Fruit fly (Drosophila melanogaster) whole organism, prepupa: ENCODE results near the gene COX7AL2.

Source experiments
- Blimp-1 ChIP-seq: fragments of 200-800 bp; sonication (Bioruptor generic); optimal IDR thresholded peaks from 3 replicates; lab custom pipeline; 2017; ENCODE audit warnings: missing biosample characterization, missing genetic modification characterization, mild to moderate bottlenecking, moderate library complexity, missing genetic modification reagents
- CG10631 ChIP-seq: fragments of 200-800 bp; sonication (Bioruptor generic); optimal IDR thresholded peaks from 2 replicates; lab custom pipeline; 2016; ENCODE audit warnings: missing biosample characterization, missing genetic modification characterization
- CG10669 ChIP-seq: fragments of 200-800 bp; sonication (Bioruptor generic); optimal IDR thresholded peaks from 3 replicates; lab custom pipeline; 2018; ENCODE audit warnings: missing biosample characterization, mild to moderate bottlenecking, missing genetic modification characterization, moderate library complexity
- CG11762 ChIP-seq: fragments of 200-800 bp; sonication (Bioruptor generic); optimal IDR thresholded peaks from 3 replicates; lab custom pipeline; 2016; ENCODE audit warnings: missing biosample characterization, missing genetic modification characterization; ENCODE audit not compliant: insufficient read depth
- CG15336 ChIP-seq: fragments of 200-800 bp; sonication (Bioruptor generic); IDR thresholded peaks from 2 replicates; pipeline ENCODE4 v1.3.6; 2022; ENCODE audit warnings: missing biosample characterization, missing genetic modification characterization
- CG1621 ChIP-seq: fragments of 200-800 bp; sonication (Bioruptor generic); optimal IDR thresholded peaks from 3 replicates; lab custom pipeline; 2018; ENCODE audit warnings: missing biosample characterization, mild to moderate bottlenecking, missing genetic modification characterization
- CG16779 ChIP-seq: fragments of 200-800 bp; sonication (Bioruptor generic); optimal IDR thresholded peaks from 3 replicates; lab custom pipeline; 2017; ENCODE audit warnings: missing biosample characterization, mild to moderate bottlenecking, missing genetic modification characterization
- CG3032 ChIP-seq: fragments of 200-800 bp; optimal IDR thresholded peaks from 2 replicates; lab custom pipeline; 2019; ENCODE audit warnings: missing biosample characterization, mild to moderate bottlenecking, missing genetic modification characterization, moderate library complexity
- CG31627 ChIP-seq: fragments of 200-800 bp; sonication (Bioruptor generic); optimal IDR thresholded peaks from 3 replicates; lab custom pipeline; 2016; ENCODE audit warnings: missing biosample characterization, missing genetic modification characterization
- CG32006 ChIP-seq: fragments of 200-800 bp; sonication (Bioruptor generic); optimal IDR thresholded peaks from 3 replicates; lab custom pipeline; 2017; ENCODE audit warnings: missing biosample characterization, mild to moderate bottlenecking, missing genetic modification characterization
- CG3919 ChIP-seq: fragments of 200-800 bp; sonication (Bioruptor generic); optimal IDR thresholded peaks from 3 replicates; lab custom pipeline; 2016; ENCODE audit warnings: missing biosample characterization, missing genetic modification characterization
- CG6276 ChIP-seq: fragments of 200-800 bp; sonication (Bioruptor generic); optimal IDR thresholded peaks from 2 replicates; lab custom pipeline; 2017; ENCODE audit warnings: missing biosample characterization, mild to moderate bottlenecking, missing genetic modification characterization
- CG6854 ChIP-seq: fragments of 200-800 bp; sonication (Bioruptor generic); optimal IDR thresholded peaks from 2 replicates; lab custom pipeline; 2017; ENCODE audit warnings: missing biosample characterization, mild to moderate bottlenecking, missing genetic modification characterization
- CG7368 ChIP-seq: fragments of 200-800 bp; sonication (Bioruptor generic); optimal IDR thresholded peaks from 3 replicates; lab custom pipeline; 2016; ENCODE audit warnings: missing biosample characterization, missing genetic modification characterization
- CG8119 ChIP-seq: fragments of 200-800 bp; sonication (Bioruptor generic); IDR thresholded peaks from 3 replicates; pipeline ENCODE4 v1.3.6; 2022; ENCODE audit warnings: missing biosample characterization, missing genetic modification characterization
- CG8319 ChIP-seq: fragments of 200-800 bp; sonication (Bioruptor generic); optimal IDR thresholded peaks from 3 replicates; lab custom pipeline; 2016; ENCODE audit warnings: missing biosample characterization, missing genetic modification characterization
- CG8632 ChIP-seq: fragments of 200-800 bp; sonication (Bioruptor generic); optimal IDR thresholded peaks from 3 replicates; lab custom pipeline; 2016; ENCODE audit warnings: missing biosample characterization, missing genetic modification characterization
- CG9139 ChIP-seq: fragments of 200-800 bp; sonication (Bioruptor generic); optimal IDR thresholded peaks from 3 replicates; lab custom pipeline; 2017; ENCODE audit warnings: missing biosample characterization, mild to moderate bottlenecking, missing genetic modification characterization
- Eip75B ChIP-seq: fragments of 200-800 bp; sonication (Bioruptor generic); optimal IDR thresholded peaks from 3 replicates; lab custom pipeline; 2016; ENCODE audit warnings: missing biosample characterization, missing genetic modification characterization
- Eip78C ChIP-seq: fragments of 200-800 bp; sonication (Bioruptor generic); peaks from one replicate; lab custom pipeline; 2016; ENCODE audit warnings: missing biosample characterization, missing genetic modification characterization
- Eip93F ChIP-seq: fragments of 200-800 bp; sonication (Bioruptor generic); optimal IDR thresholded peaks from 2 replicates; lab custom pipeline; 2016; ENCODE audit warnings: missing biosample characterization, mild to moderate bottlenecking, missing genetic modification characterization
- Ets96B ChIP-seq: fragments of 200-800 bp; optimal IDR thresholded peaks from 2 replicates; lab custom pipeline; 2019; ENCODE audit warnings: missing biosample characterization, mild to moderate bottlenecking, missing genetic modification characterization, moderate library complexity
- Hr38 ChIP-seq: sonication (Bioruptor generic); optimal IDR thresholded peaks from 2 replicates; lab custom pipeline; 2016; ENCODE audit warnings: missing biosample characterization, missing genetic modification characterization
- Hr39 ChIP-seq: fragments of 200-800 bp; sonication (Bioruptor generic); optimal IDR thresholded peaks from 2 replicates; lab custom pipeline; 2016; ENCODE audit warnings: missing biosample characterization, missing genetic modification characterization
- Hr4 ChIP-seq: fragments of 200-800 bp; sonication (Bioruptor generic); optimal IDR thresholded peaks from 3 replicates; lab custom pipeline; 2016; ENCODE audit warnings: missing biosample characterization, missing genetic modification characterization
- Lpt ChIP-seq: fragments of 200-800 bp; sonication (Bioruptor generic); optimal IDR thresholded peaks from 3 replicates; lab custom pipeline; 2016; ENCODE audit warnings: missing biosample characterization, missing genetic modification characterization
- OdsH ChIP-seq: fragments of 200-800 bp; sonication (Bioruptor generic); optimal IDR thresholded peaks from 3 replicates; lab custom pipeline; 2016; ENCODE audit warnings: missing biosample characterization, missing genetic modification characterization
- Smox ChIP-seq: fragments of 200-800 bp; sonication (Bioruptor generic); optimal IDR thresholded peaks from 3 replicates; lab custom pipeline; 2016; ENCODE audit warnings: missing biosample characterization, missing genetic modification characterization
- Sox102F ChIP-seq: fragments of 200-800 bp; sonication (Bioruptor generic); optimal IDR thresholded peaks from 2 replicates; lab custom pipeline; 2016; ENCODE audit warnings: missing biosample characterization, mild to moderate bottlenecking, missing genetic modification characterization
- Sox15 ChIP-seq: fragments of 200-800 bp; sonication (Bioruptor generic); optimal IDR thresholded peaks from 3 replicates; lab custom pipeline; 2016; ENCODE audit warnings: missing biosample characterization, missing genetic modification characterization
- achi ChIP-seq: fragments of 200-800 bp; sonication (Bioruptor generic); optimal IDR thresholded peaks from 3 replicates; lab custom pipeline; 2016; ENCODE audit warnings: missing biosample characterization, missing genetic modification characterization
- acj6 ChIP-seq: fragments of 200-800 bp; sonication (Bioruptor generic); optimal IDR thresholded peaks from 3 replicates; lab custom pipeline; 2016; ENCODE audit warnings: missing biosample characterization, missing genetic modification characterization
- cyc ChIP-seq: fragments of 200-800 bp; sonication (Bioruptor generic); optimal IDR thresholded peaks from 3 replicates; lab custom pipeline; 2016; ENCODE audit warnings: missing biosample characterization, missing genetic modification characterization
- dac ChIP-seq: fragments of 200-800 bp; sonication (Bioruptor generic); optimal IDR thresholded peaks from 2 replicates; lab custom pipeline; 2017; ENCODE audit warnings: missing biosample characterization, mild to moderate bottlenecking, missing genetic modification characterization
- dsx ChIP-seq: fragments of 200-800 bp; optimal IDR thresholded peaks from 3 replicates; lab custom pipeline; 2019; ENCODE audit warnings: missing biosample characterization, mild to moderate bottlenecking, missing genetic modification characterization, moderate library complexity; ENCODE audit not compliant: poor library complexity, severe bottlenecking
- eg ChIP-seq: fragments of 200-800 bp; sonication (Bioruptor generic); IDR thresholded peaks from 3 replicates; pipeline ENCODE4 v1.3.6; 2022; ENCODE audit warnings: missing biosample characterization, missing genetic modification characterization
- esn ChIP-seq: fragments of 200-800 bp; sonication (Bioruptor generic); optimal IDR thresholded peaks from 2 replicates; lab custom pipeline; 2016; ENCODE audit warnings: missing biosample characterization, mild to moderate bottlenecking, missing genetic modification characterization, moderate library complexity
- fd59A ChIP-seq: fragments of 200-800 bp; sonication (Bioruptor generic); optimal IDR thresholded peaks from 2 replicates; lab custom pipeline; 2017; ENCODE audit warnings: missing biosample characterization, mild to moderate bottlenecking, missing genetic modification characterization, missing genetic modification reagents
- net ChIP-seq: fragments of 200-800 bp; sonication (Bioruptor generic); optimal IDR thresholded peaks from 3 replicates; lab custom pipeline; 2016; ENCODE audit warnings: missing biosample characterization, missing genetic modification characterization
- pdm3 ChIP-seq: fragments of 200-800 bp; sonication (Bioruptor generic); optimal IDR thresholded peaks from 3 replicates; lab custom pipeline; 2016; ENCODE audit warnings: missing biosample characterization, missing genetic modification characterization
- ss ChIP-seq, 2 experiments: fragments of 200-800 bp; sonication (Bioruptor generic); optimal IDR thresholded peaks; 2 replicates in 1 of 2; 3 replicates in 1 of 2; lab custom pipeline; 2017 to 2018; ENCODE audit warnings: mild to moderate bottlenecking in 2 of 2, missing biosample characterization in 2 of 2, missing genetic modification characterization in 2 of 2, moderate library complexity in 1 of 2
- svp ChIP-seq: fragments of 200-800 bp; sonication (Bioruptor generic); peaks from one replicate; lab custom pipeline; 2016; ENCODE audit warnings: missing biosample characterization, missing genetic modification characterization
- vri ChIP-seq: fragments of 200-800 bp; sonication (Bioruptor generic); optimal IDR thresholded peaks from 3 replicates; lab custom pipeline; 2016; ENCODE audit warnings: missing biosample characterization, mild to moderate bottlenecking, missing genetic modification characterization

COX7AL2 gene

DNA sequence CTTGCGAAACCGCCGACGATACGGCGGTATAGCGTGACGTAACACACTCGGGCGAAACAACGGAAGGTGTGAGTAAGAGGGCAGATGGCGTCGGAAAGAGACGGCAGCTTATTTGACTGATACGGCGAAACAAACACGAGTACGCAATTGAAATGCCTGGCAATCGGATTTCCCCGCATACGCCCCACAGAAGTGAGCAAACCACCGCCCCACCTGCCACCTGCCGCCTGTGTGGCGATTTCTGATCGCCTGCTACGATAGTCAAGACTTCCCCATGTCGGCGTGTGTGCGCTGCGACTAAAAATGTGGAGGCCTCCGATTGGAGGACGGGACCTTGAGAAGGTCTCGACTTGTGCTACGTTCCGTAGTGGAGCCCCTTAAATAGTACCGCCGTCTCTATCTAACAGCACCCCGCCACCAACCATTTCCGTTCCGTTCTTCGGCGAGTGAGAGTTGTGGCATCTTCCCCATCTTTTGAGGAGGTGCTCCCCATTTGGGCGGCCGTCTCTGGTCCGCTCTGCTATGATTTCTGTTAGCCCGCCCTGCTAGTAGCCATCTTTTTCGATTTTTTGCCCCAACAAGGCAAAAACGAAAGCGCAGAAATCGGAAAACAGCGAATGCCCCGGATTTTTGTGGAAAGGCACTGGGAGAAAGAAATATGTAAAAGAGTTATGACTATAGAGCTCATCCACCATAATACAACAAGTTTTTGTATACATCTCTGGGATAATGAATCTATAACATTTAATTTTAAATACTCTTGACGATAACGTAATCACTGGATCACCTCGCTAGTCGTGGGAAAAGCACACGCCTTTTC is 1.1 kb upstream of the COX7AL2 start (continued):
- TF ChIP-seq CG31627 (GFP tag; lab: Kevin White, UChicago) (peak; percentile 99), CG6854 (GFP tag; lab: Kevin White, UChicago) (peak; percentile 95), CG3032 (tag; lab: Kevin White, UChicago) (peak; percentile 97), achi (GFP tag; lab: Kevin White, UChicago) (peak; percentile 97), dsx (GFP tag; lab: Kevin White, UChicago) (peak; percentile 94), Eip78C (GFP tag; lab: Kevin White, UChicago) (peak; percentile 99), Ets96B (tag; lab: Kevin White, UChicago) (peak; percentile 97), pdm3 (GFP tag; lab: Kevin White, UChicago) (peak; percentile 99), CG1621 (tag; lab: Kevin White, UChicago) (peak; percentile 94), Sox102F (peak; percentile 99)

DNA sequence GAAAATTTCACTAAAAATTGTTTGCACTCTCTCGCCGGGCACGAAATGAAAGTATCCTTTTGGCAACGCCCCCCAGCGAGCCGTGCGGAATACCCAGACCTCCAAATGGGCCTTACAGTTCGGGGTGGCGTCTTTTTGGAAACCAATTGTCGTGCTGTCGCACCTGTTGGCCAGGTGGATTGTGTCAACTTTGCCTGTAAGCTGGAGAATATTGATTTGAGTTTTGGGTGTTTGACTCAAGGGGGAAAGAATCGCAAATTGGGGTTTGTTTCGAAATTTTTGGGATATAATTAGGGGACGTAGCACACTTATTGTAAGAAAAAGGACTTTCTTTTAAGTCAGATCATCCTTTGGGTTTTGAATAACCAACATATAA is 395 bp upstream of the COX7AL2 start:
- TF ChIP-seq Smox (no peak), esn (GFP tag; lab: Kevin White, UChicago) (peak; percentile 3)

DNA sequence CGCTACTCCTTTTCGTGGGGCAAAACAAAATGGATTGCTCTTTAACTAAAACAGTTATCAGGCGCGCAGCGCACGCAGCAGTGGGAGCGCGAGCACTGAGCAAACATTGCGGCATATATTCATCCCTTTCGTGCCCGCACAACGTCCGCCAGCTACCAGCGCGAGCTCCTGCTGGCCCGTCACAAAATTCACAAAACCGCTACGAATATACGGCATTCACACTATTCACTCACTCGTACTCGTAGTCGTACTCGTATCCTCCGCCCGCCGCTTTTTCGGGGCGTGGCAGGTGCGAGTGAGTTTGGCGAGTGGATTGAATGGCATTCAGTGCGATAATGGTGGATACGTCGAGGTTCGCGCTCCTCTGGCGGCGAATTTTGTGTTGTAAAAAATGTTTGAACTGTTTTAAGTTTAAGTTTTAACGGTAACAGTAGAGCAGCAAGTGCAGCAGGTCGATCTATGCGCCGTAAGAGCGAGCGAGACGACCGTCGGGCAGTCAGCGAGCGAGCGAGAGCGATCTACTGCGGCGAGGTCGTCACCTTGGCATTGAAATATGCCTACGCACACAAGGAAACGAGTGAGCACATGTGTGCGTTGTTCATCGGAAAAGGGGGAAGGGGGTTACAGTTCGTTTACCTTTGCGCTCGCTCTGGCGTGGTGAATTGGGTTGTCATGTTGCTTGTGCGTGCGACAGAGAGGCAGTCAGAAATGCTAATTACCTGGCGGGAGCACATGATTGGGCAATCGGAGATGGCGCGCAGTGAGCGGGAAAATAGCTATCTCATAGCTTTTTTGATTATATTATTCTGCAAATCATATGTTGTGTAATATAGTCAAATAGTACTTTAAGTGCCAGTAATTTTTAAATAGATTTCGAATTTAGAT is 880 bp downstream of the COX7AL2 start:
- TF ChIP-seq CG11762: peak; percentile 30
- peak; percentile 63 for TF ChIP-seq Smox
- no peak for TF ChIP-seq CG15336 (GFP tag; lab: Robert Waterston, UW)
- TF ChIP-seq Eip78C (GFP tag; lab: Kevin White, UChicago): peak; percentile 80
- peak; percentile 74 for TF ChIP-seq CG10631
- peak; percentile 21 for TF ChIP-seq CG6276 (GFP tag; lab: Kevin White, UChicago)
- peak; percentile 0 for TF ChIP-seq fd59A (GFP tag; lab: Kevin White, UChicago)
- TF ChIP-seq achi (GFP tag; lab: Kevin White, UChicago): peak; percentile 67
- no peak for TF ChIP-seq Hr38 (GFP tag; lab: Kevin White, UChicago)
- TF ChIP-seq Eip75B: peak; percentile 84
- TF ChIP-seq CG10669: peak; percentile 9
- TF ChIP-seq acj6: peak; percentile 69
- TF ChIP-seq cyc (GFP tag; lab: Kevin White, UChicago): peak; percentile 48
- peak; percentile 7 for TF ChIP-seq CG8632 (GFP tag; lab: Kevin White, UChicago)
- TF ChIP-seq CG3919 (GFP tag; lab: Kevin White, UChicago): peak; percentile 32
- TF ChIP-seq CG9139 (GFP tag; lab: Kevin White, UChicago): peak; percentile 67
- TF ChIP-seq Sox15 (GFP tag; lab: Kevin White, UChicago): no peak
- peak; percentile 93 for TF ChIP-seq CG1621 (tag; lab: Kevin White, UChicago)
- TF ChIP-seq Lpt: peak; percentile 41
- peak; percentile 100 for TF ChIP-seq svp (GFP tag; lab: Kevin White, UChicago)
- TF ChIP-seq CG3032 (tag; lab: Kevin White, UChicago): peak; percentile 31
- TF ChIP-seq CG7368 (GFP tag; lab: Kevin White, UChicago): no peak
- peak; percentile 44 for TF ChIP-seq Ets96B (tag; lab: Kevin White, UChicago)
- peak; percentile 67 for TF ChIP-seq CG32006 (GFP tag; lab: Kevin White, UChicago)
- peak; percentile 69 for TF ChIP-seq pdm3 (GFP tag; lab: Kevin White, UChicago)
- peak; percentile 21 for TF ChIP-seq Blimp-1 (GFP tag; lab: Kevin White, UChicago)
- TF ChIP-seq CG8119 (GFP tag; lab: Robert Waterston, UW): no peak
- TF ChIP-seq Hr39 (GFP tag; lab: Kevin White, UChicago): peak; percentile 77
- peak; percentile 65 for TF ChIP-seq CG16779
- no peak for TF ChIP-seq Eip93F
- TF ChIP-seq eg: no peak
- TF ChIP-seq OdsH (GFP tag; lab: Kevin White, UChicago): peak; percentile 68
- TF ChIP-seq net (GFP tag; lab: Kevin White, UChicago): peak; percentile 47
- TF ChIP-seq CG8319 (GFP tag; lab: Kevin White, UChicago): peak; percentile 31
- peak; percentile 96 for TF ChIP-seq vri (GFP tag; lab: Kevin White, UChicago)
- peak; percentile 46 for TF ChIP-seq Hr4 (GFP tag; lab: Kevin White, UChicago)
- TF ChIP-seq ss (GFP tag; optimal IDR thresholded peaks at IDR 0.05; lab: Kevin White, UChicago): peak; percentile 62 to 78
- peak; percentile 34 for TF ChIP-seq dac (GFP tag; lab: Kevin White, UChicago)
- TF ChIP-seq Sox102F: peak; percentile 43
